Worm (Caenorhabditis elegans): ENCODE results near the gene sri-32.
"Not testable (repeated sequence)": the region's sequence is repeated elsewhere in the genome, so short reads cannot be mapped to it uniquely, and the experiment has no call there.

Gene sri-32

DNA sequence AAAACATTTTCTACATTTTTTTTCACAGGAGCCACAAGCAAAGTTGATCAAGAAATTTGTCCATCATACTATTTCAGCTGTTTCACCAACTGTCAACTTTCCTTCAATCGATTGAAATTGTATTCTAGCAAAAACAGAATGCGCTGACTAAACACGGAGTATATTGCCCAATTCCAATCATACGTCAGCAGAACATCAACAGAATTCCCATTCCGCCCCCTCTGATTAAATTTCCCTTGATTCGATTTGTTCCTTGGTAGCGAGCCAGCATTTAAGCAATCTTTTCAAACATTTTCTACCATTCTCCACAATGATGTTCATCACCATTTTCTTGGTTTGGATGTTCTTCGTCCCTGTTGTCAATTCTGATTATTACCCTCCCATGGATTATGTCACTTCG lies 8.4 kb downstream of the sri-32 start, which contains the start of gene T10D4.15:
T10D4.15 (plus strand) TSS at position 301 of the 400 bp plus-strand sequence.
- TF ChIP-seq xbp-1 (tag; optimal IDR thresholded peaks at IDR 0.05) (no peak), pax-3 (tag; optimal IDR thresholded peaks at IDR 0.05) (no peak), ceh-88 (GFP tag; IDR thresholded peaks at IDR 0.05) (no peak)

DNA sequence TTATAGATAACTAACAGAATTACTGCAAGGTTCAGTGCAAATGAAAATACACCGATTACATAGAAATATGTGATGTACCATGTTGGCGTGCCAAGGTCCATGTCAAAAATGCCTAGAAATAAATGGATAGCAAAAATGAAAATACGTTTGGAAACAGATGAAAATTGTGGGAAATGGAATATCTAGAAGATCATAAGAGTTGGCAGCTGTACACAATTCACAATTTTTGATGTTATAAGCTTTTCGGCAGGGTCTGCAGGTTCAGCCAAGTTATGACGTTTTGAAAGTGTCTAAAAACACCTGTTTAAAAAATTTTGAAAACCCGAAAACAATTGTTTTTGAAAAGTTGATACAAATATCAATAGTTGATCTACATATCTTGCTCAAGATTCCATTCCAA lies 9.7 kb downstream of the sri-32 start, which contains the start of gene sri-43:
sri-43 (minus strand) TSS at position 101 of the 400 bp plus-strand sequence.
- not testable (repeated sequence) for TF ChIP-seq fos-1 (tag; optimal IDR thresholded peaks at IDR 0.05); grh-1 (GFP tag; IDR thresholded peaks at IDR 0.05); nhr-12 (tag; optimal IDR thresholded peaks at IDR 0.05)

DNA sequence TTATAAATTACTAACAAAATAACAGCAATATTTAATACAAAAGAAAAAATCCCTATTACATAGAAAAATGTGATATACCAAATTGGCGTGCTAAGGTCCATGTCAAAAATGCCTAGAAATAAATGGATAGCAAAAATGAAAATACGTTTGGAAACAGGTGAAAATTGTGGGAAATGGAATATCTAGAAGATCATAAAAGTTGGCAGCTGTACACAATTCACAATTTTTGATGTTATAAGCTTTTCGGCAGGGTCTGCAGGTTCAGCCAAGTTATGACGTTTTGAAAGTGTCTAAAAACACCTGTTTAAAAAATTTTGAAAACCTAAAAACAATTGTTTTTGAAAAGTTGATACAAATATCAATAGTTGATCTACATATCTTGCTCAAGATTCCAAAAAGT lies 11.4 kb downstream of the sri-32 start, which contains the start of gene sri-42:
sri-42 (minus strand) TSS at position 101 of the 400 bp plus-strand sequence.
- TF ChIP-seq nhr-47 (tag; optimal IDR thresholded peaks at IDR 0.05); hlh-17 (GFP tag; optimal IDR thresholded peaks at IDR 0.05; ENCODE audit: borderline replicate concordance); mef-2 (tag; optimal IDR thresholded peaks at IDR 0.05): not testable (repeated sequence)

DNA sequence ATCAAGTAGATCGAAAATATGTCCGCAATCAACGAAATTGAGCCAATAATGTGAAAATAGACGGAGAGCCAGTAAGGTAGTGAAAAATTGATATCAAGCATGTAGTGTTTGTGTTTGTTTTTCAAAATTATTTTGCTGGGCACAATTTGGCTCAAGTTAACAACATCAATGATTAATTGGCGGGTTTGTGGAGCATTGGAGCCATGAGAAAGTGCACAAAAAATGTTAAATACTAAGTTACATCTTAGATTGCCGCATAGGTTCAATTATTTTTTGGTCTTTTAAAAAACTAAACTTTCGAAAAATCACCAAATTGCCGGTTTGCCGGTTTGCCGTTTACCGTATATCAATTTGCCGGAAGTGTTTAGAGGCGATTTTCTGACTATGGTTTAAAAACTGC lies 16.5 kb downstream of the sri-32 start, which contains the start of gene sri-54:
sri-54 (minus strand) TSS at position 101 of the 400 bp plus-strand sequence.
- TF ChIP-seq isw-1 (GFP tag; IDR thresholded peaks at IDR 0.05) (no peak), sox-4 (tag; optimal IDR thresholded peaks at IDR 0.05) (no peak), sptf-1 (tag; optimal IDR thresholded peaks at IDR 0.05) (no peak), nhr-12 (tag; optimal IDR thresholded peaks at IDR 0.05) (no peak), zag-1 (tag; optimal IDR thresholded peaks at IDR 0.05) (no peak), pqm-1 (tag; optimal IDR thresholded peaks at IDR 0.05) (no peak), ceh-90 (tag; optimal IDR thresholded peaks at IDR 0.05) (no peak), ztf-4 (tag; optimal IDR thresholded peaks at IDR 0.05) (no peak)

DNA sequence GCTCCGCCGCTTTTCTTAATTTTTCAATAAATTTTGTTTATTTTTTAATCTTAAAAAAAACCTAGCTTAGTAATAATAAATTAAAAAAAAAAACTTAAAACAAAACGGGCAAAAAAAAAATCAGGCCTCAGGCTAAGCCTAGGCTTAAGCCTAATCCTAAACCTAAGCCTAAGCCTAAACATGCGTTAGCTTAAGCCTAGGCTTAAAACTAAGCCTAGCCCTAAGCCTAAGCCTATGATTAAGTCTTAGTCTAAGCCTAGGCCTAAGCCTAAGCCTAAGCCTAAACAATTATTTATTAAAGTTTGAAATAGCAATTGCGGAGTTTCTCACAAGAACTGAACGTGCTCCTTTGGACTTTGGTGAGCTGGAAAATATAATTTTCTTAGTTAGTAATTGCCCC lies 19.0 kb downstream of the sri-32 start:
- TF ChIP-seq egl-13 (tag; optimal IDR thresholded peaks at IDR 0.05), result no peak
- no peak for TF ChIP-seq unc-86 (tag; optimal IDR thresholded peaks at IDR 0.05)
- TF ChIP-seq nhr-20 (tag; optimal IDR thresholded peaks at IDR 0.05), result no peak
- no peak for TF ChIP-seq pag-3 (tag; optimal IDR thresholded peaks at IDR 0.05; ENCODE audit: borderline replicate concordance, insufficient read depth)
- TF ChIP-seq snu-23 (GFP tag; optimal IDR thresholded peaks at IDR 0.05), result no peak
- TF ChIP-seq rnt-1 (tag; optimal IDR thresholded peaks at IDR 0.05), result no peak
- no peak for TF ChIP-seq nhr-11 (tag; optimal IDR thresholded peaks at IDR 0.05)
- TF ChIP-seq nhr-76 (tag; optimal IDR thresholded peaks at IDR 0.05), result no peak
- TF ChIP-seq ces-1 (GFP tag; optimal IDR thresholded peaks at IDR 0.05), result no peak
- TF ChIP-seq nhr-90 (tag; optimal IDR thresholded peaks at IDR 0.05; ENCODE audit: poor library complexity), result no peak
- TF ChIP-seq elt-3 (tag; optimal IDR thresholded peaks at IDR 0.05), result no peak
- no peak for TF ChIP-seq zip-4 (GFP tag; optimal IDR thresholded peaks at IDR 0.05)
- no peak for TF ChIP-seq egl-27 (tag; optimal IDR thresholded peaks at IDR 0.05)
- no peak for TF ChIP-seq aly-2 (tag; optimal IDR thresholded peaks at IDR 0.05)
- no peak for TF ChIP-seq nhr-85 (tag)
- no peak for TF ChIP-seq isw-1 (GFP tag; IDR thresholded peaks at IDR 0.05)
- no peak for TF ChIP-seq nhr-237 (tag; optimal IDR thresholded peaks at IDR 0.05)
- no peak for TF ChIP-seq lin-39 (tag; optimal IDR thresholded peaks at IDR 0.05)

DNA sequence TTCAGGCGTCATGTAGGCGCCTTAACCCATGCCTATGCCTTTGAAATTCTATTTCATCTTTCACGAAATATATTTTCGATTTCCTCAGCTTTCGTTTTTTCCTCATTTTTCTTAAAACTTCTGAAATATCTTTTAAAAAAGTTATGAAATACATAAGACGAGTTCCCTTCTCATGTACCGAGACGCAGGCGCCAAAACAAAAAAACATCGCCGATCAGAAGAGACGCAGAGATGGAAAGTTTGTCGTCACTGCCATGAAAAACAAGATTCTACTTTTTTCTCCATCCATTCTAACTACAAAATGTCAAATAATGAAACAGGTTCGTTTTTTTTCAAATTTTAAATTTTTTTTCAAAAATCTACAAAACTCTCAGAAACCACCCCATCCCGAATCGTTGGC lies 25.3 kb downstream of the sri-32 start, which contains the start of gene chil-24:
chil-24 (plus strand) TSS at position 156 of the 400 bp plus-strand sequence.
- TF ChIP-seq fos-1 (tag; optimal IDR thresholded peaks at IDR 0.05) (no peak), nhr-77 (tag; optimal IDR thresholded peaks at IDR 0.05) (no peak), ceh-88 (GFP tag; IDR thresholded peaks at IDR 0.05) (no peak), zag-1 (tag; optimal IDR thresholded peaks at IDR 0.05) (no peak), ces-1 (GFP tag; optimal IDR thresholded peaks at IDR 0.05) (no peak), ama-1 (optimal IDR thresholded peaks at IDR 0.05) (no peak), lir-3 (tag; optimal IDR thresholded peaks at IDR 0.05; ENCODE audit: poor library complexity) (no peak), unc-62 (GFP tag; optimal IDR thresholded peaks at IDR 0.05) (no peak), mab-9 (GFP tag; IDR thresholded peaks at IDR 0.05) (no peak), F16B12.6 (tag; optimal IDR thresholded peaks at IDR 0.05) (peak; percentile 13), unc-30 (tag; optimal IDR thresholded peaks at IDR 0.05) (no peak), swsn-7 (tag; optimal IDR thresholded peaks at IDR 0.05) (peak; percentile 5), snpc-4 (tag; optimal IDR thresholded peaks at IDR 0.05) (peak; percentile 16), dpl-1 (GFP tag; optimal IDR thresholded peaks at IDR 0.05) (peak in 2 of 3 experiments; percentile 9 to 11), nhr-20 (tag; optimal IDR thresholded peaks at IDR 0.05) (peak; percentile 53), ceh-63 (GFP tag; optimal IDR thresholded peaks at IDR 0.05) (no peak), irx-1 (tag; optimal IDR thresholded peaks at IDR 0.05) (no peak)

Measured in whole organism, L1 larva.